Worm (Caenorhabditis elegans) whole organism, L3 larva: ENCODE results near the gene lys-2.

Experiments used
- ama-1 ChIP-seq: fragments of 150-350 bp; optimal IDR thresholded peaks from 2 replicates; lab custom pipeline; 2018
- ceh-16 ChIP-seq: sonication (generic microtip); optimal IDR thresholded peaks from 2 replicates; lab custom pipeline; 2017; ENCODE audit warnings: missing biosample characterization, missing genetic modification characterization
- ceh-28 ChIP-seq: fragments of 150-350 bp; optimal IDR thresholded peaks from 2 replicates; lab custom pipeline; 2014; ENCODE audit warnings: missing biosample characterization, missing genetic modification reagents, missing genetic modification characterization
- ceh-82 ChIP-seq: fragments of 150-350 bp; optimal IDR thresholded peaks from 2 replicates; lab custom pipeline; 2014; ENCODE audit warnings: missing biosample characterization, missing genetic modification characterization
- ceh-9 ChIP-seq: sonication (generic microtip); optimal IDR thresholded peaks from 2 replicates; lab custom pipeline; 2018; ENCODE audit warnings: missing biosample characterization, missing genetic modification characterization
- daf-12 ChIP-seq: fragments of 150-350 bp; optimal IDR thresholded peaks from 2 replicates; lab custom pipeline; 2014; ENCODE audit warnings: missing biosample characterization, missing genetic modification reagents, missing genetic modification characterization
- egl-27 ChIP-seq: sonication (generic microtip); optimal IDR thresholded peaks from 4 replicates; lab custom pipeline; 2017; ENCODE audit warnings: missing biosample characterization, missing genetic modification reagents, missing genetic modification characterization
- egl-5 ChIP-seq: fragments of 150-350 bp; optimal IDR thresholded peaks from 2 replicates; lab custom pipeline; 2017; ENCODE audit warnings: missing biosample characterization, missing genetic modification reagents, missing genetic modification characterization, inconsistent platforms
- elt-1 ChIP-seq: fragments of 150-350 bp; optimal IDR thresholded peaks from 2 replicates; lab custom pipeline; 2014; ENCODE audit warnings: missing biosample characterization, missing genetic modification characterization
- elt-2 ChIP-seq: sonication (generic microtip); optimal IDR thresholded peaks from 2 replicates; lab custom pipeline; 2016; ENCODE audit warnings: missing genetic modification reagents, mild to moderate bottlenecking, missing genetic modification characterization, missing compliant biosample characterization
- elt-3 ChIP-seq, 3 experiments: fragments of 150-350 bp in 1 of 3; sonication (generic microtip) in 2 of 3; optimal IDR thresholded peaks; 2 replicates in 2 of 3; 4 replicates in 1 of 3; lab custom pipeline; 2014 to 2017; ENCODE audit warnings: missing biosample characterization in 3 of 3, missing genetic modification characterization in 3 of 3
- fkh-10 ChIP-seq: sonication (generic microtip); optimal IDR thresholded peaks from 2 replicates; lab custom pipeline; 2017; ENCODE audit warnings: missing biosample characterization, missing genetic modification reagents, missing genetic modification characterization
- fkh-2 ChIP-seq: fragments of 150-350 bp; optimal IDR thresholded peaks from 2 replicates; lab custom pipeline; 2014; ENCODE audit warnings: missing biosample characterization, missing genetic modification reagents, missing genetic modification characterization
- hmg-11 ChIP-seq: sonication (generic microtip); optimal IDR thresholded peaks from 2 replicates; lab custom pipeline; 2016; ENCODE audit warnings: missing genetic modification characterization, missing compliant biosample characterization
- jun-1 ChIP-seq: fragments of 150-350 bp; optimal IDR thresholded peaks from 2 replicates; lab custom pipeline; 2014; ENCODE audit warnings: missing biosample characterization, missing genetic modification reagents, missing genetic modification characterization
- lin-15B ChIP-seq: fragments of 150-350 bp; optimal IDR thresholded peaks from 2 replicates; lab custom pipeline; 2014; ENCODE audit warnings: missing biosample characterization, missing genetic modification characterization
- lin-39 ChIP-seq: fragments of 150-350 bp; optimal IDR thresholded peaks from 2 replicates; lab custom pipeline; 2018; ENCODE audit warnings: missing biosample characterization, missing genetic modification reagents, missing genetic modification characterization
- lsy-12 ChIP-seq: sonication (generic microtip); optimal IDR thresholded peaks from 2 replicates; lab custom pipeline; 2016; ENCODE audit warnings: mild to moderate bottlenecking, missing genetic modification characterization, missing compliant biosample characterization
- mdl-1 ChIP-seq: fragments of 150-350 bp; optimal IDR thresholded peaks from 2 replicates; lab custom pipeline; 2014; ENCODE audit warnings: missing biosample characterization, missing genetic modification characterization
- mml-1 ChIP-seq: fragments of 150-350 bp; sonication (generic microtip); optimal IDR thresholded peaks from 3 replicates; lab custom pipeline; 2014; ENCODE audit warnings: missing biosample characterization, missing genetic modification characterization
- nfya-1 ChIP-seq: sonication (generic microtip); optimal IDR thresholded peaks from 2 replicates; lab custom pipeline; 2017; ENCODE audit warnings: missing genetic modification characterization, mild to moderate bottlenecking, missing compliant biosample characterization, antibody characterized with exemption, moderate library complexity; ENCODE audit not compliant: insufficient read depth
- nhr-23 ChIP-seq: fragments of 150-350 bp; optimal IDR thresholded peaks from 2 replicates; lab custom pipeline; 2014; ENCODE audit warnings: missing biosample characterization, missing genetic modification reagents, missing genetic modification characterization
- nhr-237 ChIP-seq: fragments of 150-350 bp; optimal IDR thresholded peaks from 2 replicates; lab custom pipeline; 2014; ENCODE audit warnings: missing biosample characterization, missing genetic modification characterization
- nhr-25 ChIP-seq: sonication (generic microtip); optimal IDR thresholded peaks from 2 replicates; lab custom pipeline; 2017; ENCODE audit warnings: missing biosample characterization, missing genetic modification characterization
- nhr-28 ChIP-seq: fragments of 150-350 bp; optimal IDR thresholded peaks from 2 replicates; lab custom pipeline; 2014; ENCODE audit warnings: missing biosample characterization, missing genetic modification characterization
- nhr-43 ChIP-seq: sonication (generic microtip); optimal IDR thresholded peaks from 2 replicates; lab custom pipeline; 2016; ENCODE audit warnings: mild to moderate bottlenecking, missing genetic modification characterization, missing compliant biosample characterization; ENCODE audit not compliant: poor library complexity, severe bottlenecking
- pha-4 ChIP-seq: fragments of 150-350 bp; optimal IDR thresholded peaks from 2 replicates; lab custom pipeline; 2014; ENCODE audit warnings: missing biosample characterization, missing genetic modification reagents, missing genetic modification characterization
- pqm-1 ChIP-seq: fragments of 150-350 bp; optimal IDR thresholded peaks from 2 replicates; lab custom pipeline; 2017; ENCODE audit warnings: missing biosample characterization, missing genetic modification characterization, inconsistent platforms
- sea-2 ChIP-seq: fragments of 150-350 bp; sonication (generic microtip); optimal IDR thresholded peaks from 4 replicates; lab custom pipeline; 2014; ENCODE audit warnings: missing biosample characterization, missing genetic modification reagents, missing genetic modification characterization
- skn-1 ChIP-seq: fragments of 150-350 bp; optimal IDR thresholded peaks from 2 replicates; lab custom pipeline; 2014; ENCODE audit warnings: missing biosample characterization, missing genetic modification characterization
- snpc-4 ChIP-seq: fragments of 150-350 bp; optimal IDR thresholded peaks from 2 replicates; lab custom pipeline; 2014; ENCODE audit warnings: missing biosample characterization, missing genetic modification characterization
- tbx-2 ChIP-seq: sonication (generic microtip); optimal IDR thresholded peaks from 2 replicates; lab custom pipeline; 2016; ENCODE audit warnings: mild to moderate bottlenecking, missing genetic modification characterization, missing compliant biosample characterization
- unc-62 ChIP-seq: fragments of 150-350 bp; sonication (generic microtip); optimal IDR thresholded peaks from 4 replicates; lab custom pipeline; 2014; ENCODE audit warnings: missing biosample characterization, missing genetic modification reagents, missing genetic modification characterization
- zag-1 ChIP-seq: fragments of 150-350 bp; optimal IDR thresholded peaks from 2 replicates; lab custom pipeline; 2014; ENCODE audit warnings: missing biosample characterization, missing genetic modification characterization

lys-2 gene

DNA sequence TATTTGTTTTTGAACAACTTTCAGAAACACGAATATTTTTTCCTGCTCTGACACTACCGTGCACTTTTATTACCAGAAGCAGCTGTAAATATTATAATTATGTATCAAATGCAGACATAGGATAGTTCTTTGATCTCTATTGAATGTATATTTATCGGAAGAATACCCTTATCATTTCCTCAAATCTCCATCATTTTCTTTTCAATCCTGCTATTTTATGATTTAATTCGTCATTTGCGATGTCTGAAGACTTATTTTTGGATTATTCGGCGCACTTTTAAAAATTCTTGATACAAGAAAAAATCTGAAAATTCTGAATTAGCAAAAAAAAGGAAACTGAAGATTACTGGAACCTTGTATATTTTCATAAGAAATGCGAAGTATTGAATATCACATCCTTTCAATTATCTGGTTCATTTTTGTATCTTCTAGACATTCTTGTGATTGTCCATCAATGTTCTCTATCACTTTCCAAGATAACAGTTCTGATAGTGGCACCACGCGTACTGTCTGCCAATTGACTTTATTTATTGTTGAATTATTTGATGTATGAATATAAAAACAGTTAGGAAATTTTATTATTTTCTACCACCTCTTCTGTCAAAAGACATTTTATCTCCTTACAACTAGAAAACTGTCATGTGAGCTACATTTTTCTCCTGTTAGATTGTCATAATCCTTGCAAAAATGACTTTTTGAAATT is 37.1 kb downstream of the lys-2 start:
- TF ChIP-seq pqm-1 (tag; lab: Kevin White, UChicago) (peak; percentile 2), elt-1 (no peak), nhr-237 (tag; lab: Kevin White, UChicago) (no peak), mml-1 (tag; lab: Kevin White, UChicago) (no peak), elt-3 (tag; optimal IDR thresholded peaks at IDR 0.05; lab: Kevin White, UChicago) (no peak), egl-5 (tag; lab: Kevin White, UChicago) (no peak), elt-2 (tag; lab: Kevin White, UChicago) (peak; percentile 68), nhr-28 (tag; lab: Kevin White, UChicago) (no peak), sea-2 (GFP tag; lab: Kevin White, UChicago) (no peak), fkh-2 (no peak), nhr-23 (no peak)
- TF ChIP-seq, all 47 proteins: peak for 2

DNA sequence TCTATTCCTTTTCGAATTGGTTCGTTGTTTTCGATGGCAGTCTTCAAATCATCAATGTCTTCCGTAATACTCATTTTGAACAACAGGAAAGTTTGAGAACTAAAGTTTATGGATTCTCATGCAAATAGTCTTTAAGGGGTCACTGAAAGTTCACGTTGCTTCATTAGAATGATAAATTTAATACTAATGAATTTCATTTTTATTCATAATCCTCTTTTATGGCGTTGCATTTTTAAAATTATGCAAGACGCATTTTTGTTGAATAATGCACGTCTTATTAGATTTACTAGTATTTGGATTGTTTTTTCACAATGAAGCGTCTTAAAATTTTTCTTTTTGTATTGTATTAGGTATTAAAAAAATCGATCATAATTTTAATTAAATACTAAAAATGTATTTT is 38.2 kb downstream of the lys-2 start, which contains the start of gene C12D8.9:
Gene C12D8.9 (minus strand): TSS at position 101 of the 400 bp plus-strand sequence.
- TF ChIP-seq lsy-12 (tag; lab: Kevin White, UChicago) (no peak), nhr-43 (tag; lab: Kevin White, UChicago) (no peak), nhr-28 (tag; lab: Kevin White, UChicago) (no peak), lin-39 (tag; lab: Kevin White, UChicago) (no peak), hmg-11 (tag; lab: Kevin White, UChicago) (no peak), jun-1 (tag; lab: Kevin White, UChicago) (no peak), ama-1 (lab: Kevin White, UChicago) (no peak), ceh-82 (no peak), nhr-25 (tag; lab: Kevin White, UChicago) (no peak), egl-27 (tag; lab: Kevin White, UChicago) (no peak), tbx-2 (tag; lab: Kevin White, UChicago) (no peak), skn-1 (tag; lab: Kevin White, UChicago) (no peak), fkh-2 (no peak), mdl-1 (no peak), elt-2 (tag; lab: Kevin White, UChicago) (no peak)

DNA sequence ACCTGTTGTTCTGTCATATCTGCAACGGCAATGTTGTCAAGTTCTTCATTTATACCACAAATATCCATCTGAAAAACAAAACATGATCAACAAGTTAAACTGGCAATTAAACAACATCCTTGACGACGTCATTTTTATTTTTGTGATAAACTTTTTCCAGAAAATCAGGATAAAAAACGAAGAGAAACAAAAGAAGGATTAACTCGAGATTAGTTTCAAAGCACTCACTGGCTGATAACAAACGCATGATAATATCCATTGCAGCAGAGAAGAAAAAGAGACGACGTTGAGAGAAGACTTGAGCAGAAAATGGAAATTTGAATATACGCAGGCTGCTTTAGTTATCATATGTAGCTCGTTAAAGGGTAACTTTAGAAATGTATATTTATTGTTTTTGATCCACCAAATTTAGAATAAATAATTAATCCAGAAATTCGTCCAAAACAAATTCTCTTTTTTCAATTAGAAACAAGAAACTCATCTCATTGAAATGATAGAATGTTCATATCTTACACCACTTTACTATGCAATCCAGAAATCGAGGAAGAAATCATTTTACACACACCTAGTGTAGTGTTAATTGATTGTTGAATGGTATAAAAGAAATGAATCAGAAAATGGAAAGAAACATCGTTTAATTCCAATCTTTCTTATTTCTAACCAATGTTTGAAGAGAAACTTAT is 40.0 kb downstream of the lys-2 start, which contains the start of the genes C12D8.21 and col-148:
Gene C12D8.21 (minus strand): TSS at position 68 of the 683 bp plus-strand sequence.
Gene col-148 (plus strand): TSS at position 633 of the 683 bp plus-strand sequence.
- TF ChIP-seq lin-39 (tag; lab: Kevin White, UChicago) (no peak), nhr-28 (tag; lab: Kevin White, UChicago) (no peak), ceh-16 (tag; lab: Kevin White, UChicago) (no peak), mml-1 (tag; lab: Kevin White, UChicago) (no peak), daf-12 (no peak), elt-3 (tag; optimal IDR thresholded peaks at IDR 0.05; lab: Kevin White, UChicago) (no peak), zag-1 (tag; lab: Kevin White, UChicago) (no peak), ceh-28 (tag; lab: Kevin White, UChicago) (no peak), fkh-10 (no peak), ceh-9 (tag; lab: Kevin White, UChicago) (no peak)
- TF ChIP-seq, all 47 proteins: peak for 0

ce11 chrV:10239861-10240260 is 41.4 kb downstream of the lys-2 start, which contains the start of gene fipr-8:
fipr-8 (minus strand) TSS chrV:10239961.
- TF ChIP-seq ama-1 (lab: Kevin White, UChicago) (no peak), elt-3 (tag; optimal IDR thresholded peaks at IDR 0.05; lab: Kevin White, UChicago) (no peak), egl-5 (tag; lab: Kevin White, UChicago) (no peak), sea-2 (GFP tag; lab: Kevin White, UChicago) (no peak)

ce11 chrV:10238665-10239064 is 42.6 kb downstream of the lys-2 start, which contains the start of gene fubl-1:
fubl-1 (minus strand) TSS chrV:10238866.
- no peak for TF ChIP-seq snpc-4 (tag; lab: Kevin White, UChicago)
- peak; percentile 50 for TF ChIP-seq nfya-1 (tag; lab: Kevin White, UChicago)
- no peak for TF ChIP-seq unc-62 (GFP tag; lab: Kevin White, UChicago)
- peak; percentile 73 for TF ChIP-seq lin-15B (tag; lab: Kevin White, UChicago)
- TF ChIP-seq elt-2 (tag; lab: Kevin White, UChicago) = peak; percentile 2
- TF ChIP-seq lin-39 (tag; lab: Kevin White, UChicago) = peak; percentile 61
- peak; percentile 9 for TF ChIP-seq hmg-11 (tag; lab: Kevin White, UChicago)
- TF ChIP-seq ama-1 (lab: Kevin White, UChicago) = peak; percentile 39
- peak; percentile 6 for TF ChIP-seq pha-4 (tag; lab: Kevin White, UChicago)
- TF ChIP-seq elt-3 (tag; optimal IDR thresholded peaks at IDR 0.05; lab: Kevin White, UChicago) = no peak
